Fruit fly (Drosophila melanogaster): ENCODE measurements around the gene eIF3a.

eIF3a gene

DNA sequence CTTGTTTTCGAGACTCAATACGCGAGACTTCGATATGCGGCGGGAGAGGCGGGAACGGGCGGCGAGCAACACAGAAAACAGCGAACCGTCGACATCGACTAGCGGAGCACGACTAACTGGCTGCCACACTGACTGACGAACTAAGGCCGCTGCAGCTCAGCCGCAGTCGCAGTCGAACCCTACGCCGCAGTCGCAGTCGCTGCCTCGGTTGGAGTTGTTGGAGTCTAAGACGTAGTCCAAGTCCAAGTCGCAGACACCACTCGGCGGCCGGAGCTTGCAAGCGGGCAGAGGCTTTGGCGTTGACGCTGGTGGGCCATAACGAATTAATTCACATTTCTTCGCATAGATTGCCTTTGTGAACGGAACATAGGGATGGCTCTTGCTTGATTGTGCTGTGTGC is 17.0 kb upstream of the eIF3a start (continued):
- TF ChIP-seq vvl (GFP tag; IDR thresholded peaks at IDR 0.05) (peak; percentile 56), abd-A (tag; optimal IDR thresholded peaks at IDR 0.05) (no peak), Deaf1 (tag; optimal IDR thresholded peaks at IDR 0.05) (peak; percentile 30), zen2 (GFP tag; IDR thresholded peaks at IDR 0.05; ENCODE audit: partially characterized antibody) (no peak), Rx (GFP tag; IDR thresholded peaks at IDR 0.05) (no peak), CG9932 (GFP tag; IDR thresholded peaks at IDR 0.05) (0 out of 2 replicates have a peak, but pooled peaks have one; percentile 13), D (optimal IDR thresholded peaks at IDR 0.05) (no peak), D (GFP tag; optimal IDR thresholded peaks at IDR 0.05) (no peak), crol (GFP tag; IDR thresholded peaks at IDR 0.05) (peak; percentile 22; the same call in 1 of the 2 replicates), salm (tag; optimal IDR thresholded peaks at IDR 0.05) (no peak), trh (GFP tag; optimal IDR thresholded peaks at IDR 0.05) (no peak), CG14965 (GFP tag; optimal IDR thresholded peaks at IDR 0.05; ENCODE audit: borderline replicate concordance) (no peak), HLH3B (GFP tag; IDR thresholded peaks at IDR 0.05) (no peak), CG32532 (GFP tag; IDR thresholded peaks at IDR 0.05) (no peak), ap (GFP tag; IDR thresholded peaks at IDR 0.05) (no peak), Opbp (GFP tag; IDR thresholded peaks at IDR 0.05; ENCODE audit: partially characterized antibody) (0 out of 3 replicates have a peak, but pooled peaks have one; percentile 24), CG33213 (GFP tag; optimal IDR thresholded peaks at IDR 0.05) (no peak), Awh (GFP tag; IDR thresholded peaks at IDR 0.05) (peak; percentile 4; the same call in 1 of the 2 replicates)

DNA sequence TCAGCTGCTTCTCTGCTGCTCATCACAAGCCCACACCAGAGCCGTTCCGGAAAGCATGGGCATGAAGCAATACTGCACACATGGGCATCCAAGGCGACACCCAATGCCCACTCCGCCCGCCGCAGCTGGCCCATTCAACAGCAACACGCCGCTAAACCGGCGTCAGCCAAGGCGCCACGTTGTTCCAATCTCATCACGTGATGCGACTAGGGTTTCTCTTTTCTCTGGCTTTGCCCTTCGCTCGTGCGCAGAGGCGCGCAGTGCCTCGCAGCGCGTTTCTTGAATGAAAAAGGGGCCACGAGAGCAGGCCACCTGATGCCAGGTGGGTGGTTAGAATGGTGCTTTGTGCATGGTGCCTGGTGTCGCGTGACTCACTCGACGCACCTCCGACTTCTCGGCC is 15.6 kb upstream of the eIF3a start:
- TF ChIP-seq crol (GFP tag; IDR thresholded peaks at IDR 0.05) (0 out of 2 replicates have a peak, but pooled peaks have one; percentile 20), Hmr (GFP tag; optimal IDR thresholded peaks at IDR 0.05) (no peak), pita (GFP tag; optimal IDR thresholded peaks at IDR 0.05) (no peak), CG8281 (tag; optimal IDR thresholded peaks at IDR 0.05) (no peak), vfl (GFP tag; optimal IDR thresholded peaks at IDR 0.05) (no peak), hkb (optimal IDR thresholded peaks at IDR 0.05) (no peak), hkb (GFP tag; IDR thresholded peaks at IDR 0.05) (peak; percentile 27; the same call in 1 of the 2 replicates), z (GFP tag; IDR thresholded peaks at IDR 0.05) (0 out of 3 replicates have a peak, but pooled peaks have one; percentile 11), ftz-f1 (GFP tag; optimal IDR thresholded peaks at IDR 0.05) (peak; percentile 7), ro (GFP tag; IDR thresholded peaks at IDR 0.05) (no peak), CG12391 (tag; optimal IDR thresholded peaks at IDR 0.05) (no peak), ewg (GFP tag; optimal IDR thresholded peaks at IDR 0.05) (peak; percentile 3), cas (GFP tag; IDR thresholded peaks at IDR 0.05) (no peak), zen2 (GFP tag; IDR thresholded peaks at IDR 0.05; ENCODE audit: partially characterized antibody) (peak; percentile 57; the same call in 1 of the 3 replicates), CG34422 (GFP tag; IDR thresholded peaks at IDR 0.05) (peak; percentile 48; the same call in 1 of the 3 replicates), CG1602 (GFP tag; optimal IDR thresholded peaks at IDR 0.05) (no peak), CG1024 (GFP tag; IDR thresholded peaks at IDR 0.05) (no peak), Xrp1 (GFP tag; IDR thresholded peaks at IDR 0.05) (no peak), cwo (GFP tag; optimal IDR thresholded peaks at IDR 0.05) (peak; percentile 91), CG34224 (GFP tag; IDR thresholded peaks at IDR 0.05; ENCODE audit: partially characterized antibody) (0 out of 3 replicates have a peak, but pooled peaks have one; percentile 23), br (optimal IDR thresholded peaks at IDR 0.05) (no peak), E2f1 (GFP tag; IDR thresholded peaks at IDR 0.05) (no peak), sim (GFP tag; IDR thresholded peaks at IDR 0.05) (0 out of 2 replicates have a peak, but pooled peaks have one; percentile 25), Dll (GFP tag; IDR thresholded peaks at IDR 0.05; ENCODE audit: partially characterized antibody) (0 out of 4 replicates have a peak, but pooled peaks have one; percentile 28), ci (GFP tag; IDR thresholded peaks at IDR 0.05) (peak; percentile 28; the same call in 1 of the 3 replicates), CG12942 (GFP tag; optimal IDR thresholded peaks at IDR 0.05) (no peak), Adf1 (GFP tag; IDR thresholded peaks at IDR 0.05) (peak; percentile 33; the same call in 1 of the 2 replicates), Med (GFP tag) (peak; percentile 70), CG3163 (GFP tag; optimal IDR thresholded peaks at IDR 0.05) (no peak), scrt (GFP tag; optimal IDR thresholded peaks at IDR 0.05) (peak; percentile 56)

All from whole organism, embryonic.